Worm (Caenorhabditis elegans) whole organism, midembryonic: ENCODE data around the gene trpp-1.

Experiments used
- T22C8.4 ChIP-seq: fragments of 200-800 bp; sonication (Bioruptor generic); IDR thresholded peaks from 2 replicates; pipeline ENCODE4 v1.3.6; 2022; ENCODE audit warnings: missing genetic modification characterization, missing compliant biosample characterization
- flt-1 ChIP-seq: fragments of 200-800 bp; sonication (Bioruptor generic); IDR thresholded peaks from 2 replicates; pipeline ENCODE4 v1.3.6; 2022; ENCODE audit warnings: missing genetic modification characterization, missing compliant biosample characterization
- med-1 ChIP-seq: sonication (generic microtip); optimal IDR thresholded peaks from 2 replicates; lab custom pipeline; 2017; ENCODE audit warnings: missing genetic modification characterization, mild to moderate bottlenecking, missing compliant biosample characterization, antibody characterized with exemption, missing genetic modification reagents; ENCODE audit not compliant: insufficient read depth
- tab-1 ChIP-seq: fragments of 200-800 bp; sonication (Bioruptor generic); IDR thresholded peaks from 2 replicates; pipeline ENCODE4 v1.3.6; 2022; ENCODE audit warnings: missing genetic modification characterization, missing compliant biosample characterization
- ztf-29 ChIP-seq: fragments of 200-800 bp; sonication (Bioruptor generic); IDR thresholded peaks from 2 replicates; pipeline ENCODE4 v1.3.6; 2022; ENCODE audit warnings: missing genetic modification reagents, missing genetic modification characterization, missing compliant biosample characterization

DNA sequence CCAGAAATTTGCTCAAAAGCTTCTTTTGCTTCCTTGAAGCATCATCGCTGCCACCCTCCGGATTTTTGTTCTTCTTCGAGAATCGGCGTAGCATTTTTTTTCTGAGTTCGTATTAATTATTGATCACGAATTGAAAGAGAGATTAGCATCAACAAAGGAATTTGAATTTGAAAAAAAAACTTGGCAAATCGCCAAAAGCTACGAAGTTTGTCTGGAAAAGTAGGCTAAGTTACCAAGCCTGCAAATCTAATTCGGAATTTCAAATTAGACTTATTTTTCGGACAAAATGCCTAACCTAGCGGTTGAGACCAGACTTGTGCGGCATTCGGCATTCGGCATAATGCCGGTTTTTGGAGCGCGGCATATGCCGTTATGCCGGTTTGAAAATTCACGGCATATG lies 29.3 kb upstream of the trpp-1 start, which contains the start of gene cfap-36:
- TF ChIP-seq med-1 (GFP tag; lab: Kevin White, UChicago), result no peak
- TF ChIP-seq flt-1, result no peak
- no peak for TF ChIP-seq tab-1 (GFP tag; lab: Robert Waterston, UW)
- no peak for TF ChIP-seq ztf-29 (GFP tag; lab: Robert Waterston, UW)
- TF ChIP-seq T22C8.4 (GFP tag; lab: Robert Waterston, UW), result no peak
